Worm (Caenorhabditis elegans): ENCODE results near the gene ZC449.8.

DNA sequence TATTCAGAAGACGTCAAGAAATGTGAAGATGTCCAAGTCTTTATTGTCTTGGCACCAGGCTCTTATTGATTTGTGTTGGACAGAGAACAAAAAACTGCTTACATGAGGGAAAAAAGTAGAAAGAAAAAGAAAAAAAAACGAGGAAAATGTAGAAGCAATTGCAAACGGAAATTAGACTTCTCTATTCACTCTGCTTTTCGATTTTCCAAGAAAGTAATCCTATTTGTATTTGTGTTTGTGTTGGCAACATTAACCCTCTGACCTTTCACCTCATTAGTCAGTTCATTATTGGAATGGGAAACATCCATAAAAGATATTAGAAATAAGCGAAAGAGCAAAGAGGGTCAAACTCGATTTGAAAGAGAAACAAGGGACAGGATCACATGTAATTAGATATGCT lies 15.9 kb downstream of the ZC449.8 start:
- TF ChIP-seq lin-1 (GFP tag; IDR thresholded peaks at IDR 0.05), result no peak
- no peak for TF ChIP-seq nhr-77 (tag; optimal IDR thresholded peaks at IDR 0.05)
- no peak for TF ChIP-seq pqm-1 (tag; optimal IDR thresholded peaks at IDR 0.05)
- peak; percentile 74 for TF ChIP-seq ces-1 (GFP tag; optimal IDR thresholded peaks at IDR 0.05)
- no peak for TF ChIP-seq Y48G9A.11 (GFP tag; IDR thresholded peaks at IDR 0.05)
- no peak for TF ChIP-seq ztf-11 (tag; optimal IDR thresholded peaks at IDR 0.05)
- TF ChIP-seq lir-3 (tag; optimal IDR thresholded peaks at IDR 0.05), result no peak
- no peak for TF ChIP-seq set-16 (GFP tag; IDR thresholded peaks at IDR 0.05)
- TF ChIP-seq lin-39 (tag; optimal IDR thresholded peaks at IDR 0.05), result no peak
- TF ChIP-seq ceh-82 (tag; optimal IDR thresholded peaks at IDR 0.05), result no peak
